Worm (Caenorhabditis elegans) whole organism, midembryonic: Measurements from ENCODE around the gene K11H3.3.

Experiments
- cog-1 ChIP-seq: sonication (generic microtip); optimal IDR thresholded peaks from 2 replicates; lab custom pipeline; 2016; ENCODE audit warnings: missing genetic modification characterization, missing compliant biosample characterization
- flt-1 ChIP-seq: fragments of 200-800 bp; sonication (Bioruptor generic); IDR thresholded peaks from 2 replicates; pipeline ENCODE4 v1.3.6; 2022; ENCODE audit warnings: missing genetic modification characterization, missing compliant biosample characterization
- klf-2 ChIP-seq: fragments of 200-800 bp; sonication (Bioruptor generic); conservative IDR thresholded peaks from 2 replicates; pipeline ENCODE4 v1.3.6; 2022; ENCODE audit warnings: missing genetic modification reagents, missing genetic modification characterization, missing compliant biosample characterization
- ref-1 ChIP-seq: fragments of 200-800 bp; sonication (Bioruptor generic); conservative IDR thresholded peaks from 2 replicates; pipeline ENCODE4 v1.3.6; 2022; ENCODE audit warnings: missing genetic modification reagents, missing genetic modification characterization, missing compliant biosample characterization
- ztf-23 ChIP-seq: fragments of 200-800 bp; sonication (Bioruptor generic); IDR thresholded peaks from 2 replicates; pipeline ENCODE4 v1.3.6; 2022; ENCODE audit warnings: missing genetic modification reagents, missing genetic modification characterization, missing compliant biosample characterization
- ztf-29 ChIP-seq: fragments of 200-800 bp; sonication (Bioruptor generic); IDR thresholded peaks from 2 replicates; pipeline ENCODE4 v1.3.6; 2022; ENCODE audit warnings: missing genetic modification reagents, missing genetic modification characterization, missing compliant biosample characterization

ce11 chrIII:9834888-9835287, 16.8 kb upstream of the K11H3.3 start, which contains the start of gene K11H3.8:
- no peak for TF ChIP-seq cog-1
- TF ChIP-seq ztf-29 (GFP tag; lab: Robert Waterston, UW), result no peak
- TF ChIP-seq ztf-23, result no peak
- TF ChIP-seq flt-1, result no peak
- TF ChIP-seq ref-1, result no peak
- no peak for TF ChIP-seq klf-2 (GFP tag; lab: Robert Waterston, UW)
